Worm (Caenorhabditis elegans): Measurements from ENCODE around the gene nhr-262.

The nhr-262 gene

ce11 chrV:16950036-16950435 lies 45.3 kb downstream of the nhr-262 start:
- TF ChIP-seq klf-2 (GFP tag; conservative IDR thresholded peaks at IDR 0.05) (no peak), cog-1 (tag; optimal IDR thresholded peaks at IDR 0.05) (no peak), ztf-29 (GFP tag; IDR thresholded peaks at IDR 0.05) (no peak), ref-1 (GFP tag; conservative IDR thresholded peaks at IDR 0.05) (no peak), flt-1 (GFP tag; IDR thresholded peaks at IDR 0.05) (no peak), tab-1 (GFP tag; IDR thresholded peaks at IDR 0.05) (no peak), med-1 (GFP tag; optimal IDR thresholded peaks at IDR 0.05; ENCODE audit: insufficient read depth) (no peak), T22C8.4 (GFP tag; IDR thresholded peaks at IDR 0.05) (no peak), ztf-23 (GFP tag; IDR thresholded peaks at IDR 0.05) (no peak)

- TF ChIP-seq med-1 (GFP tag; optimal IDR thresholded peaks at IDR 0.05; ENCODE audit: insufficient read depth), result no peak
- no peak for TF ChIP-seq flt-1 (GFP tag; IDR thresholded peaks at IDR 0.05)
- TF ChIP-seq tab-1 (GFP tag; IDR thresholded peaks at IDR 0.05), result no peak
- no peak for TF ChIP-seq cog-1 (tag; optimal IDR thresholded peaks at IDR 0.05)
- no peak for TF ChIP-seq ztf-23 (GFP tag; IDR thresholded peaks at IDR 0.05)
- TF ChIP-seq klf-2 (GFP tag; conservative IDR thresholded peaks at IDR 0.05), result no peak
- TF ChIP-seq ztf-29 (GFP tag; IDR thresholded peaks at IDR 0.05), result no peak
- no peak for TF ChIP-seq T22C8.4 (GFP tag; IDR thresholded peaks at IDR 0.05)
- no peak for TF ChIP-seq ref-1 (GFP tag; conservative IDR thresholded peaks at IDR 0.05)
These were observed 46.8 kb downstream of the nhr-262 start, which contains the start of gene clec-238 for ce11 chrV:16951504-16951903. Gene clec-238 (plus strand): TSS chrV:16951804.

ce11 chrV:16954766-16955165 lies 50.1 kb downstream of the nhr-262 start, which contains the start of gene srh-206:
Gene srh-206 (minus strand): TSS chrV:16954866.
- TF ChIP-seq ref-1 (GFP tag; conservative IDR thresholded peaks at IDR 0.05) (no peak), flt-1 (GFP tag; IDR thresholded peaks at IDR 0.05) (no peak), med-1 (GFP tag; optimal IDR thresholded peaks at IDR 0.05; ENCODE audit: insufficient read depth) (no peak), ztf-29 (GFP tag; IDR thresholded peaks at IDR 0.05) (no peak), cog-1 (tag; optimal IDR thresholded peaks at IDR 0.05) (no peak), T22C8.4 (GFP tag; IDR thresholded peaks at IDR 0.05) (no peak), tab-1 (GFP tag; IDR thresholded peaks at IDR 0.05) (no peak), klf-2 (GFP tag; conservative IDR thresholded peaks at IDR 0.05) (no peak), ztf-23 (GFP tag; IDR thresholded peaks at IDR 0.05) (no peak)

ce11 chrV:16956229-16956628 lies 51.5 kb downstream of the nhr-262 start, which contains the start of gene clec-239:
Gene clec-239 (plus strand): TSS chrV:16956529.
- TF ChIP-seq ztf-23 (GFP tag; IDR thresholded peaks at IDR 0.05) (no peak), cog-1 (tag; optimal IDR thresholded peaks at IDR 0.05) (no peak), ref-1 (GFP tag; conservative IDR thresholded peaks at IDR 0.05) (no peak), med-1 (GFP tag; optimal IDR thresholded peaks at IDR 0.05; ENCODE audit: insufficient read depth) (no peak), T22C8.4 (GFP tag; IDR thresholded peaks at IDR 0.05) (no peak), klf-2 (GFP tag; conservative IDR thresholded peaks at IDR 0.05) (no peak), flt-1 (GFP tag; IDR thresholded peaks at IDR 0.05) (no peak)
